Worm (Caenorhabditis elegans) whole organism, L1 larva: ENCODE data around the gene spv-1.

ENCODE experiments used
- C04F5.9 ChIP-seq: sonication (generic microtip); optimal IDR thresholded peaks from 2 replicates; lab custom pipeline; 2016; ENCODE audit warnings: missing genetic modification characterization, missing compliant biosample characterization
- C34B4.2 ChIP-seq: sonication (generic microtip); optimal IDR thresholded peaks from 2 replicates; lab custom pipeline; 2017; ENCODE audit warnings: mild to moderate bottlenecking, missing genetic modification characterization, missing compliant biosample characterization
- F16B12.6 ChIP-seq: fragments of 150-350 bp; optimal IDR thresholded peaks from 2 replicates; lab custom pipeline; 2014; ENCODE audit warnings: missing biosample characterization, missing genetic modification characterization
- blmp-1 ChIP-seq: fragments of 150-350 bp; optimal IDR thresholded peaks from 2 replicates; lab custom pipeline; 2014; ENCODE audit warnings: missing biosample characterization, missing genetic modification characterization
- ceh-63 ChIP-seq: fragments of 200-800 bp; sonication (Bioruptor generic); optimal IDR thresholded peaks from 2 replicates; lab custom pipeline; 2018; ENCODE audit warnings: mild to moderate bottlenecking, missing genetic modification characterization, missing compliant biosample characterization
- ceh-8 ChIP-seq: fragments of 200-800 bp; sonication (Bioruptor generic); optimal IDR thresholded peaks from 2 replicates; lab custom pipeline; 2018; ENCODE audit warnings: mild to moderate bottlenecking, missing genetic modification characterization, moderate library complexity, missing compliant biosample characterization
- ceh-82 ChIP-seq, 3 experiments: fragments of 150-350 bp in 1 of 3; sonication (generic microtip) in 2 of 3; optimal IDR thresholded peaks; 2 replicates each; lab custom pipeline; 2014 to 2017; ENCODE audit warnings: missing biosample characterization in 3 of 3, missing genetic modification characterization in 3 of 3
- efl-1 ChIP-seq, 4 experiments: fragments of 150-350 bp; optimal IDR thresholded peaks in 3 of 4; peaks in 1 of 4; 1 replicate in 1 of 4; 2 replicates in 3 of 4; lab custom pipeline; 2014; ENCODE audit warnings: missing biosample characterization in 2 of 4, missing genetic modification characterization in 2 of 4, missing genetic modification reagents in 2 of 4
- egl-13 ChIP-seq: sonication (generic microtip); optimal IDR thresholded peaks from 2 replicates; lab custom pipeline; 2016; ENCODE audit warnings: missing genotype, missing genetic modification reagents, missing genetic modification characterization, missing compliant biosample characterization
- egl-27 ChIP-seq, 2 experiments: fragments of 150-350 bp in 1 of 2; sonication (generic microtip); optimal IDR thresholded peaks; 3 replicates each; lab custom pipeline; 2017 to 2018; ENCODE audit warnings: missing biosample characterization in 2 of 2, missing genetic modification characterization in 2 of 2, missing genetic modification reagents in 2 of 2
- elt-2 ChIP-seq: sonication (generic microtip); optimal IDR thresholded peaks from 2 replicates; lab custom pipeline; 2016; ENCODE audit warnings: missing genetic modification characterization, mild to moderate bottlenecking, inconsistent platforms, missing compliant biosample characterization, missing genetic modification reagents
- elt-3 ChIP-seq, 6 experiments: fragments of 150-350 bp in 1 of 6; sonication (generic microtip); optimal IDR thresholded peaks; 2 replicates each; lab custom pipeline; 2017 to 2018; ENCODE audit warnings: missing biosample characterization in 6 of 6, missing genetic modification characterization in 6 of 6, inconsistent platforms in 1 of 6
- fkh-10 ChIP-seq: sonication (generic microtip); optimal IDR thresholded peaks from 2 replicates; lab custom pipeline; 2017; ENCODE audit warnings: missing biosample characterization, missing genetic modification reagents, missing genetic modification characterization
- fkh-4 ChIP-seq: sonication (generic microtip); optimal IDR thresholded peaks from 2 replicates; lab custom pipeline; 2016; ENCODE audit warnings: missing compliant biosample characterization, missing genetic modification characterization, borderline replicate concordance
- fkh-8 ChIP-seq: sonication (generic microtip); optimal IDR thresholded peaks from 2 replicates; lab custom pipeline; 2016; ENCODE audit warnings: mild to moderate bottlenecking, missing genetic modification characterization, missing compliant biosample characterization
- grh-1 ChIP-seq: fragments of 200-800 bp; sonication (Bioruptor generic); IDR thresholded peaks from 2 replicates; pipeline ENCODE4 v1.3.6; 2022; ENCODE audit warnings: missing genetic modification reagents, missing genetic modification characterization, missing compliant biosample characterization
- hlh-17 ChIP-seq: fragments of 200-800 bp; sonication (Bioruptor generic); optimal IDR thresholded peaks from 2 replicates; lab custom pipeline; 2018; ENCODE audit warnings: missing genetic modification characterization, mild to moderate bottlenecking, missing compliant biosample characterization, moderate library complexity, borderline replicate concordance
- irx-1 ChIP-seq: sonication (generic microtip); optimal IDR thresholded peaks from 2 replicates; lab custom pipeline; 2016; ENCODE audit warnings: missing genetic modification characterization, missing compliant biosample characterization
- isw-1 ChIP-seq: fragments of 200-800 bp; sonication (Bioruptor generic); IDR thresholded peaks from 2 replicates; pipeline ENCODE4 v1.3.6; 2022; ENCODE audit warnings: missing genetic modification characterization, missing compliant biosample characterization
- lin-13 ChIP-seq: fragments of 150-350 bp; optimal IDR thresholded peaks from 2 replicates; lab custom pipeline; 2014; ENCODE audit warnings: missing biosample characterization, missing genetic modification reagents, missing genetic modification characterization
- lin-14 ChIP-seq: fragments of 200-800 bp; sonication (Bioruptor generic); optimal IDR thresholded peaks from 2 replicates; lab custom pipeline; 2018; ENCODE audit warnings: mild to moderate bottlenecking, missing genetic modification characterization, moderate library complexity, missing compliant biosample characterization
- lin-15B ChIP-seq: fragments of 150-350 bp; sonication (generic microtip); optimal IDR thresholded peaks from 3 replicates; lab custom pipeline; 2014; ENCODE audit warnings: missing biosample characterization, missing genetic modification characterization
- lin-35 ChIP-seq, 2 experiments: fragments of 150-350 bp; optimal IDR thresholded peaks; 2 replicates each; lab custom pipeline; 2014; ENCODE audit warnings: missing biosample characterization in 2 of 2, missing genetic modification characterization in 2 of 2, missing genetic modification reagents in 2 of 2
- lin-39 ChIP-seq: fragments of 150-350 bp; optimal IDR thresholded peaks from 2 replicates; lab custom pipeline; 2014; ENCODE audit warnings: missing biosample characterization, missing genetic modification reagents, missing genetic modification characterization
- lsy-2 ChIP-seq, 2 experiments: fragments of 150-350 bp; optimal IDR thresholded peaks; 2 replicates each; lab custom pipeline; 2014; ENCODE audit warnings: missing biosample characterization in 2 of 2, missing genetic modification characterization in 2 of 2
- mab-9 ChIP-seq: fragments of 200-800 bp; sonication (Bioruptor generic); IDR thresholded peaks from 2 replicates; pipeline ENCODE4 v1.3.6; 2022; ENCODE audit warnings: missing genetic modification reagents, missing genetic modification characterization, missing compliant biosample characterization
- mep-1 ChIP-seq: fragments of 150-350 bp; optimal IDR thresholded peaks from 2 replicates; lab custom pipeline; 2014; ENCODE audit warnings: missing biosample characterization, missing genetic modification characterization
- nhr-19 ChIP-seq: fragments of 200-800 bp; sonication (Bioruptor generic); conservative IDR thresholded peaks from 2 replicates; pipeline ENCODE4 v1.3.6; 2022; ENCODE audit warnings: missing genetic modification characterization, missing compliant biosample characterization
- nhr-237 ChIP-seq: fragments of 150-350 bp; optimal IDR thresholded peaks from 2 replicates; lab custom pipeline; 2014; ENCODE audit warnings: missing biosample characterization, missing genetic modification characterization
- nhr-71 ChIP-seq: sonication (generic microtip); optimal IDR thresholded peaks from 2 replicates; lab custom pipeline; 2016; ENCODE audit warnings: mild to moderate bottlenecking, missing genetic modification characterization, moderate library complexity, missing compliant biosample characterization
- nhr-76 ChIP-seq: sonication (generic microtip); optimal IDR thresholded peaks from 2 replicates; lab custom pipeline; 2017; ENCODE audit warnings: missing biosample characterization, missing genetic modification characterization
- nhr-77 ChIP-seq: fragments of 150-350 bp; optimal IDR thresholded peaks from 2 replicates; lab custom pipeline; 2014; ENCODE audit warnings: missing biosample characterization, missing genetic modification characterization
- nhr-84 ChIP-seq: sonication (generic microtip); optimal IDR thresholded peaks from 2 replicates; lab custom pipeline; 2017; ENCODE audit warnings: missing biosample characterization, missing genetic modification characterization
- nhr-90 ChIP-seq: sonication (generic microtip); optimal IDR thresholded peaks from 2 replicates; lab custom pipeline; 2016; ENCODE audit warnings: mild to moderate bottlenecking, missing genetic modification characterization, missing compliant biosample characterization; ENCODE audit not compliant: poor library complexity
- pqm-1 ChIP-seq: sonication (generic microtip); optimal IDR thresholded peaks from 3 replicates; lab custom pipeline; 2017; ENCODE audit warnings: missing biosample characterization, missing genetic modification characterization
- rnt-1 ChIP-seq: sonication (generic microtip); optimal IDR thresholded peaks from 2 replicates; lab custom pipeline; 2016; ENCODE audit warnings: mild to moderate bottlenecking, missing genetic modification characterization, moderate library complexity, missing compliant biosample characterization
- skn-1 ChIP-seq: fragments of 150-350 bp; optimal IDR thresholded peaks from 2 replicates; lab custom pipeline; 2014; ENCODE audit warnings: missing biosample characterization, missing genetic modification characterization
- unc-130 ChIP-seq: fragments of 150-350 bp; optimal IDR thresholded peaks from 2 replicates; lab custom pipeline; 2017; ENCODE audit warnings: missing biosample characterization, missing genetic modification characterization, inconsistent platforms
- unc-30 ChIP-seq: sonication (generic microtip); optimal IDR thresholded peaks from 2 replicates; lab custom pipeline; 2017; ENCODE audit warnings: missing biosample characterization, missing genetic modification characterization
- unc-98 ChIP-seq: fragments of 200-800 bp; sonication (Bioruptor generic); IDR thresholded peaks from 2 replicates; pipeline ENCODE4 v1.3.6; 2022; ENCODE audit warnings: missing genetic modification characterization, missing compliant biosample characterization
- xbp-1 ChIP-seq: sonication (generic microtip); optimal IDR thresholded peaks from 2 replicates; lab custom pipeline; 2016; ENCODE audit warnings: missing genetic modification characterization, missing compliant biosample characterization

spv-1 gene

ce11 chrII:7887295-7887694, 41.2 kb downstream of the spv-1 start (continued):
- TF ChIP-seq lin-15B (no peak), fkh-4 (tag; lab: Kevin White, UChicago) (no peak), efl-1 (optimal IDR thresholded peaks at IDR 0.05; lab: Kevin White, UChicago) (peak; percentile 14 to 37), efl-1 (GFP tag; optimal IDR thresholded peaks at IDR 0.05 in 1 of 2; lab: Kevin White, UChicago) (no peak), unc-98 (GFP tag; lab: Robert Waterston, UW) (no peak), lsy-2 (tag; optimal IDR thresholded peaks at IDR 0.05; lab: Kevin White, UChicago) (peak; percentile 43 to 68), nhr-84 (no peak), nhr-77 (no peak), egl-13 (tag; lab: Kevin White, UChicago) (no peak), rnt-1 (tag; lab: Kevin White, UChicago) (peak; percentile 33), mep-1 (peak; percentile 82), nhr-76 (no peak), C04F5.9 (tag; lab: Kevin White, UChicago) (no peak), lin-13 (no peak), nhr-237 (tag; lab: Kevin White, UChicago) (peak; percentile 25), xbp-1 (peak; percentile 31), blmp-1 (tag; lab: Kevin White, UChicago) (peak; percentile 22), unc-30 (no peak), irx-1 (tag; lab: Kevin White, UChicago) (no peak), mab-9 (GFP tag; lab: Robert Waterston, UW) (no peak), elt-3 (tag; optimal IDR thresholded peaks at IDR 0.05; lab: Kevin White, UChicago) (no peak), egl-27 (tag; optimal IDR thresholded peaks at IDR 0.05; lab: Kevin White, UChicago) (peak; percentile 7 to 11), skn-1 (tag; lab: Kevin White, UChicago) (peak; percentile 70), ceh-8 (GFP tag; lab: Kevin White, UChicago) (no peak), hlh-17 (GFP tag; lab: Kevin White, UChicago) (no peak), lin-14 (GFP tag; lab: Kevin White, UChicago) (peak; percentile 86), isw-1 (GFP tag; lab: Robert Waterston, UW) (no peak), grh-1 (GFP tag; lab: Robert Waterston, UW) (no peak), nhr-19 (GFP tag; lab: Robert Waterston, UW) (no peak), elt-2 (tag; lab: Kevin White, UChicago) (no peak), nhr-90 (tag; lab: Kevin White, UChicago) (no peak)

ce11 chrII:7884898-7885297, 43.6 kb downstream of the spv-1 start:
- TF ChIP-seq ceh-82 (tag; optimal IDR thresholded peaks at IDR 0.05; lab: Kevin White, UChicago), result peak; percentile 12 to 68 (median 22)
- no peak for TF ChIP-seq nhr-84
- TF ChIP-seq nhr-19 (GFP tag; lab: Robert Waterston, UW), result no peak
- TF ChIP-seq fkh-10 (GFP tag; lab: Kevin White, UChicago), result peak; percentile 29
- TF ChIP-seq C34B4.2, result no peak
- TF ChIP-seq nhr-71, result peak; percentile 6
- no peak for TF ChIP-seq unc-98 (GFP tag; lab: Robert Waterston, UW)
- no peak for TF ChIP-seq lin-39
- peak; percentile 14 for TF ChIP-seq F16B12.6 (tag; lab: Kevin White, UChicago)
- TF ChIP-seq ceh-63 (GFP tag; lab: Kevin White, UChicago), result no peak
- peak; percentile 2 to 3 for TF ChIP-seq efl-1 (optimal IDR thresholded peaks at IDR 0.05; lab: Kevin White, UChicago)
- no peak for TF ChIP-seq efl-1 (GFP tag; optimal IDR thresholded peaks at IDR 0.05 in 1 of 2; lab: Kevin White, UChicago)
- peak in 1 of 2 experiments; percentile 16 for TF ChIP-seq lin-35 (GFP tag; optimal IDR thresholded peaks at IDR 0.05; lab: Kevin White, UChicago)
- TF ChIP-seq irx-1 (tag; lab: Kevin White, UChicago), result no peak
- peak; percentile 8 for TF ChIP-seq fkh-8 (tag; lab: Kevin White, UChicago)
- TF ChIP-seq lsy-2 (tag; optimal IDR thresholded peaks at IDR 0.05; lab: Kevin White, UChicago), result peak; percentile 6 to 37
- TF ChIP-seq pqm-1, result no peak
- TF ChIP-seq hlh-17 (GFP tag; lab: Kevin White, UChicago), result no peak
- TF ChIP-seq unc-130, result no peak
- TF ChIP-seq lin-14 (GFP tag; lab: Kevin White, UChicago), result peak; percentile 78
